Worm (Caenorhabditis elegans): ENCODE data around the gene H10D18.1.

Gene H10D18.1

ce11 chrV:3800378-3800777 is 14.6 kb upstream of the H10D18.1 start, which contains the start of gene srt-30:
srt-30 (minus strand) TSS chrV:3800478.
- no peak for TF ChIP-seq zip-11 (GFP tag; IDR thresholded peaks at IDR 0.05)
- TF ChIP-seq ceh-20 (GFP tag; IDR thresholded peaks at IDR 0.05): no peak

ce11 chrV:3801787-3802417 is 13.1 kb upstream of the H10D18.1 start:
- TF ChIP-seq unc-62 (GFP tag; optimal IDR thresholded peaks at IDR 0.05 in 1 of 2) (peak in 1 of 2 experiments; percentile 92), unc-62 (tag; optimal IDR thresholded peaks at IDR 0.05) (no peak), ceh-62 (tag; optimal IDR thresholded peaks at IDR 0.05) (no peak), zip-2 (tag; optimal IDR thresholded peaks at IDR 0.05) (no peak), aha-1 (tag) (peak; percentile 66), attf-4 (tag; optimal IDR thresholded peaks at IDR 0.05) (no peak)

DNA sequence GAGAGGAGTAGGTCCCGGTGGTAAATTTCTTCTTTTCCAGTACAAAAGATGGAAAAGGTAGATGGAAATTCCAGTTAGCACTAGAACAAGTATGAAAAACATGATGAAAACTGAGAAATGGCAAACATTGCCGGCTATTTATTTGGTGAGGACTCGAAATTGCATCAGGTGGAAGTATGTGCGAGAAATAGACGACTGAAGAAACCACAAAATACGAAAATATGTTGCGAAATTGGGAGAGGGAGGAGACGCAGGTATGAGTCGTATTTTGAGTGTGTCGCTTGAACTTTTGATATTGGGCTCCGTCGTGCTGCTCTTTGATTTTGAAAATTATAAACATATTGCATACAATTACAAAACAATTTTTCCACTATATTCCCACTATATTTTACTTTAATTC is 11.7 kb upstream of the H10D18.1 start, which contains the start of gene cyp-33C8:
Gene cyp-33C8 (minus strand): TSS at position 200 of the 400 bp plus-strand sequence.
- TF ChIP-seq zip-2 (tag; optimal IDR thresholded peaks at IDR 0.05) (no peak), ZK337.2 (GFP tag; IDR thresholded peaks at IDR 0.05) (no peak), jun-1 (tag; optimal IDR thresholded peaks at IDR 0.05) (no peak), mes-2 (tag; optimal IDR thresholded peaks at IDR 0.05; ENCODE audit: poor library complexity, severe bottlenecking) (peak; percentile 23), nhr-6 (tag; optimal IDR thresholded peaks at IDR 0.05) (no peak), mxl-2 (GFP tag; conservative IDR thresholded peaks at IDR 0.05) (no peak), ceh-82 (tag; optimal IDR thresholded peaks at IDR 0.05) (no peak), ztf-11 (tag; optimal IDR thresholded peaks at IDR 0.05) (no peak), attf-4 (tag; optimal IDR thresholded peaks at IDR 0.05) (no peak), R02D3.7 (tag; optimal IDR thresholded peaks at IDR 0.05) (no peak), set-16 (GFP tag; IDR thresholded peaks at IDR 0.05) (no peak), lin-13 (GFP tag; optimal IDR thresholded peaks at IDR 0.05) (no peak), ceh-20 (GFP tag; IDR thresholded peaks at IDR 0.05) (no peak), spr-3 (GFP tag; optimal IDR thresholded peaks at IDR 0.05) (no peak), hlh-11 (tag; optimal IDR thresholded peaks at IDR 0.05) (peak; percentile 31), tag-97 (GFP tag; IDR thresholded peaks at IDR 0.05) (no peak), daf-16 (GFP tag; optimal IDR thresholded peaks at IDR 0.05) (no peak), daf-16 (tag; optimal IDR thresholded peaks at IDR 0.05) (peak; percentile 70), php-3 (GFP tag; IDR thresholded peaks at IDR 0.05) (no peak), T26A8.4 (GFP tag; IDR thresholded peaks at IDR 0.05) (no peak), lin-1 (GFP tag; IDR thresholded peaks at IDR 0.05) (no peak), duxl-1 (tag; optimal IDR thresholded peaks at IDR 0.05; ENCODE audit: poor library complexity) (no peak), zag-1 (tag; optimal IDR thresholded peaks at IDR 0.05) (no peak), lin-39 (tag; optimal IDR thresholded peaks at IDR 0.05) (no peak), hif-1 (tag; optimal IDR thresholded peaks at IDR 0.05) (peak in 1 of 2 experiments; percentile 46), dmd-6 (GFP tag; IDR thresholded peaks at IDR 0.05) (peak; percentile 49), fkh-10 (GFP tag; optimal IDR thresholded peaks at IDR 0.05) (no peak), F49E8.2 (tag; optimal IDR thresholded peaks at IDR 0.05; ENCODE audit: borderline replicate concordance) (no peak), egl-27 (tag; optimal IDR thresholded peaks at IDR 0.05) (no peak), F26F4.8 (GFP tag; conservative IDR thresholded peaks at IDR 0.05) (no peak), nhr-111 (GFP tag; optimal IDR thresholded peaks at IDR 0.05) (no peak), sdz-12 (GFP tag; optimal IDR thresholded peaks at IDR 0.05) (no peak), ces-1 (GFP tag; optimal IDR thresholded peaks at IDR 0.05) (no peak), skn-1 (tag; optimal IDR thresholded peaks at IDR 0.05) (no peak), ztf-7 (tag; optimal IDR thresholded peaks at IDR 0.05) (no peak), zfp-2 (tag; optimal IDR thresholded peaks at IDR 0.05) (no peak), nhr-77 (tag; optimal IDR thresholded peaks at IDR 0.05) (no peak), zfp-3 (GFP tag; conservative IDR thresholded peaks at IDR 0.05) (no peak), gei-8 (GFP tag; optimal IDR thresholded peaks at IDR 0.05) (no peak), hlh-30 (tag; optimal IDR thresholded peaks at IDR 0.05; ENCODE audit: insufficient read depth) (no peak), ctbp-1 (GFP tag; IDR thresholded peaks at IDR 0.05) (no peak), unc-39 (tag; optimal IDR thresholded peaks at IDR 0.05) (no peak), nhr-25 (tag; optimal IDR thresholded peaks at IDR 0.05; ENCODE audit: borderline replicate concordance, insufficient read depth) (no peak)

Measured in whole organism, L4 larva.